Fruit fly (Drosophila melanogaster) whole organism, embryonic: ENCODE measurements around the gene peg.

Source experiments
- Ada2b ChIP-seq: fragments of 200-800 bp; sonication (Bioruptor generic); IDR thresholded peaks from 2 replicates; pipeline ENCODE4 v1.3.6; 2022; ENCODE audit warnings: missing biosample characterization, missing genetic modification characterization
- Asciz ChIP-seq: fragments of 200-800 bp; sonication (Bioruptor generic); optimal IDR thresholded peaks from 2 replicates; lab custom pipeline; 2017; ENCODE audit warnings: missing biosample characterization, mild to moderate bottlenecking, missing genetic modification characterization, missing genetic modification reagents
- CG12659 ChIP-seq: fragments of 200-800 bp; sonication (Bioruptor generic); optimal IDR thresholded peaks from 3 replicates; lab custom pipeline; 2017; ENCODE audit warnings: mild to moderate bottlenecking, missing biosample characterization, missing genetic modification reagents, missing genetic modification characterization
- CG15514 ChIP-seq: fragments of 200-800 bp; sonication (Bioruptor generic); optimal IDR thresholded peaks from 3 replicates; lab custom pipeline; 2017; ENCODE audit warnings: missing biosample characterization, missing genetic modification characterization, mild to moderate bottlenecking, moderate library complexity, missing genetic modification reagents
- CG1647 ChIP-seq: fragments of 200-800 bp; sonication (Bioruptor generic); optimal IDR thresholded peaks from 3 replicates; lab custom pipeline; 2016; ENCODE audit warnings: missing biosample characterization, missing genetic modification characterization
- CG17385 ChIP-seq: fragments of 200-800 bp; sonication (Bioruptor generic); optimal IDR thresholded peaks from 3 replicates; lab custom pipeline; 2018; ENCODE audit warnings: missing biosample characterization, mild to moderate bottlenecking, missing genetic modification characterization
- CG17568 ChIP-seq: fragments of 200-800 bp; sonication (Bioruptor generic); optimal IDR thresholded peaks from 2 replicates; lab custom pipeline; 2018; ENCODE audit warnings: missing biosample characterization, mild to moderate bottlenecking, missing genetic modification characterization, moderate library complexity
- CG17829 ChIP-seq: fragments of 200-800 bp; optimal IDR thresholded peaks from 2 replicates; lab custom pipeline; 2019; ENCODE audit warnings: missing biosample characterization, mild to moderate bottlenecking, missing genetic modification characterization, moderate library complexity
- CG2889 ChIP-seq: fragments of 200-800 bp; sonication (Bioruptor generic); IDR thresholded peaks from 3 replicates; pipeline ENCODE4 v1.3.6; 2022; ENCODE audit warnings: missing biosample characterization, missing genetic modification characterization
- CG3163 ChIP-seq: fragments of 200-800 bp; sonication (Bioruptor generic); optimal IDR thresholded peaks from 3 replicates; lab custom pipeline; 2016; ENCODE audit warnings: missing biosample characterization, missing genetic modification characterization
- CG33213 ChIP-seq: fragments of 200-800 bp; sonication (Bioruptor generic); optimal IDR thresholded peaks from 3 replicates; lab custom pipeline; 2016; ENCODE audit warnings: missing biosample characterization, missing genetic modification characterization
- CG34422 ChIP-seq: fragments of 200-800 bp; sonication (Bioruptor generic); IDR thresholded peaks from 3 replicates; pipeline ENCODE4 v1.3.6; 2022; ENCODE audit warnings: missing biosample characterization, missing genetic modification characterization
- CG3726 ChIP-seq: fragments of 200-800 bp; sonication (Bioruptor generic); IDR thresholded peaks from 3 replicates; pipeline ENCODE4, ENCODE4 v1.3.6; 2022; ENCODE audit warnings: missing biosample characterization, missing genetic modification characterization
- CG4360 ChIP-seq: fragments of 200-800 bp; sonication (Bioruptor generic); IDR thresholded peaks from 2 replicates; pipeline ENCODE4 v1.3.6; 2022; ENCODE audit warnings: missing biosample characterization, missing genetic modification characterization
- CG5953 ChIP-seq: fragments of 200-800 bp; sonication (Bioruptor generic); IDR thresholded peaks from 2 replicates; pipeline ENCODE4 v1.3.6; 2022; ENCODE audit warnings: missing biosample characterization, missing genetic modification characterization
- CG6272 ChIP-seq: fragments of 200-800 bp; sonication (Bioruptor generic); IDR thresholded peaks from 2 replicates; pipeline ENCODE4 v1.3.6; 2022; ENCODE audit warnings: missing biosample characterization, missing genetic modification characterization
- CG6689 ChIP-seq: fragments of 200-800 bp; sonication (Bioruptor generic); IDR thresholded peaks from 2 replicates; pipeline ENCODE4 v1.3.6; 2022; ENCODE audit warnings: missing biosample characterization, missing genetic modification characterization
- CG9609 ChIP-seq: fragments of 200-800 bp; sonication (Bioruptor generic); optimal IDR thresholded peaks from 3 replicates; lab custom pipeline; 2016; ENCODE audit warnings: missing biosample characterization, missing genetic modification characterization
- CG9727 ChIP-seq: fragments of 200-800 bp; sonication (Bioruptor generic); optimal IDR thresholded peaks from 3 replicates; lab custom pipeline; 2017; ENCODE audit warnings: missing biosample characterization, mild to moderate bottlenecking, missing genetic modification characterization
- CkIIα-i1 ChIP-seq: fragments of 200-800 bp; sonication (Bioruptor generic); IDR thresholded peaks from 2 replicates; pipeline ENCODE4 v1.3.6; 2022; ENCODE audit warnings: missing biosample characterization, missing genetic modification characterization
- Dad ChIP-seq: fragments of 200-800 bp; sonication (Bioruptor generic); optimal IDR thresholded peaks from 3 replicates; lab custom pipeline; 2016; ENCODE audit warnings: missing biosample characterization, missing genetic modification characterization
- Doc3 ChIP-seq: fragments of 200-800 bp; sonication (Bioruptor generic); IDR thresholded peaks from 3 replicates; pipeline ENCODE4 v1.3.6; 2022; ENCODE audit warnings: missing biosample characterization, missing genetic modification characterization; ENCODE audit not compliant: partially characterized antibody
- Ets65A ChIP-seq: fragments of 200-800 bp; sonication (Bioruptor generic); peaks from one replicate; lab custom pipeline; 2016; ENCODE audit warnings: missing biosample characterization, missing genetic modification characterization
- Fer1 ChIP-seq: fragments of 200-800 bp; sonication (Bioruptor generic); optimal IDR thresholded peaks from 2 replicates; lab custom pipeline; 2017; ENCODE audit warnings: missing biosample characterization, mild to moderate bottlenecking, missing genetic modification characterization
- MTF-1 ChIP-seq: fragments of 200-800 bp; sonication (Bioruptor generic); optimal IDR thresholded peaks from 2 replicates; lab custom pipeline; 2018; ENCODE audit warnings: missing biosample characterization, mild to moderate bottlenecking, missing genetic modification characterization, borderline replicate concordance
- Med ChIP-seq: fragments of 200-800 bp; sonication (Bioruptor generic); peaks from one replicate; lab custom pipeline; 2016; ENCODE audit warnings: missing biosample characterization, missing genetic modification characterization, mild to moderate bottlenecking, inconsistent platforms, moderate library complexity
- Meics ChIP-seq: fragments of 200-800 bp; sonication (Bioruptor generic); optimal IDR thresholded peaks from 2 replicates; lab custom pipeline; 2017; ENCODE audit warnings: missing biosample characterization, mild to moderate bottlenecking, missing genetic modification characterization
- Oli ChIP-seq: fragments of 200-800 bp; sonication (Bioruptor generic); optimal IDR thresholded peaks from 2 replicates; lab custom pipeline; 2018; ENCODE audit warnings: missing biosample characterization, mild to moderate bottlenecking, missing genetic modification characterization, moderate library complexity
- Poxn ChIP-seq: fragments of 200-800 bp; sonication (Bioruptor generic); IDR thresholded peaks from 2 replicates; pipeline ENCODE4 v1.3.6; 2022; ENCODE audit warnings: missing biosample characterization, missing genetic modification characterization
- Ssrp ChIP-seq: fragments of 200-800 bp; sonication (Bioruptor generic); optimal IDR thresholded peaks from 2 replicates; lab custom pipeline; 2018; ENCODE audit warnings: missing biosample characterization, mild to moderate bottlenecking, missing genetic modification characterization, moderate library complexity
- Taf1 ChIP-seq: fragments of 200-800 bp; sonication (Bioruptor generic); IDR thresholded peaks from 2 replicates; pipeline ENCODE4 v1.3.6; 2022; ENCODE audit warnings: missing biosample characterization, missing genetic modification characterization
- YL-1 ChIP-seq: fragments of 200-800 bp; sonication (Bioruptor generic); optimal IDR thresholded peaks from 3 replicates; lab custom pipeline; 2017; ENCODE audit warnings: missing biosample characterization, mild to moderate bottlenecking, missing genetic modification characterization
- ash1 ChIP-seq: fragments of 200-800 bp; sonication (Bioruptor generic); optimal IDR thresholded peaks from 2 replicates; lab custom pipeline; 2018; ENCODE audit warnings: missing biosample characterization, mild to moderate bottlenecking, missing genetic modification characterization
- bbx ChIP-seq: fragments of 200-800 bp; sonication (Bioruptor generic); IDR thresholded peaks from 2 replicates; pipeline ENCODE4 v1.3.6; 2022; ENCODE audit warnings: missing biosample characterization, missing genetic modification characterization; ENCODE audit not compliant: partially characterized antibody
- chif ChIP-seq, 2 experiments: fragments of 200-800 bp; sonication (Bioruptor generic); optimal IDR thresholded peaks; 3 replicates each; lab custom pipeline; 2016; ENCODE audit warnings: missing biosample characterization in 2 of 2, missing genetic modification characterization in 2 of 2
- emc ChIP-seq: fragments of 200-800 bp; sonication (Bioruptor generic); optimal IDR thresholded peaks from 2 replicates; lab custom pipeline; 2016; ENCODE audit warnings: missing biosample characterization, missing genetic modification characterization
- gt ChIP-seq: fragments of 200-800 bp; sonication (Bioruptor generic); IDR thresholded peaks from 2 replicates; pipeline ENCODE4 v1.3.6; 2022; ENCODE audit warnings: missing biosample characterization, missing genetic modification characterization
- jigr1 ChIP-seq: fragments of 200-800 bp; sonication (Bioruptor generic); IDR thresholded peaks from 3 replicates; pipeline ENCODE4 v1.3.6; 2022; ENCODE audit warnings: missing biosample characterization, missing genetic modification characterization
- jing ChIP-seq: fragments of 200-800 bp; sonication (Bioruptor generic); optimal IDR thresholded peaks from 2 replicates; lab custom pipeline; 2018; ENCODE audit warnings: missing biosample characterization, mild to moderate bottlenecking, missing genetic modification characterization
- klu ChIP-seq: fragments of 200-800 bp; sonication (Bioruptor generic); IDR thresholded peaks from 2 replicates; pipeline ENCODE4 v1.3.6; 2022; ENCODE audit warnings: missing biosample characterization, missing genetic modification characterization
- lab ChIP-seq: fragments of 200-800 bp; sonication (Bioruptor generic); optimal IDR thresholded peaks from 3 replicates; lab custom pipeline; 2017; ENCODE audit warnings: missing biosample characterization, missing genetic modification characterization, mild to moderate bottlenecking, moderate library complexity, missing genetic modification reagents
- lola ChIP-seq, 3 experiments: fragments of >200 bp in 2 of 3; fragments of 200-800 bp in 1 of 3; sonication (Bioruptor generic) in 1 of 3; optimal IDR thresholded peaks; 2 replicates each; lab custom pipeline; 2017 to 2019; ENCODE audit warnings: missing biosample characterization in 3 of 3, missing genetic modification characterization in 3 of 3, mild to moderate bottlenecking in 1 of 3, moderate library complexity in 1 of 3
- pan ChIP-seq, 4 experiments: fragments of >200 bp in 3 of 4; fragments of 200-800 bp in 1 of 4; sonication (Bioruptor generic) in 1 of 4; optimal IDR thresholded peaks in 3 of 4; IDR thresholded peaks in 1 of 4; 2 replicates each; pipeline versions ENCODE4 v1.3.6 to Lab custom; 2017 to 2022; ENCODE audit warnings: missing biosample characterization in 2 of 4, missing genetic modification characterization in 2 of 4, mixed read lengths in 1 of 4
- pros ChIP-seq: fragments of 200-800 bp; sonication (Bioruptor generic); optimal IDR thresholded peaks from 3 replicates; lab custom pipeline; 2019; ENCODE audit warnings: missing biosample characterization, mild to moderate bottlenecking, missing genetic modification characterization, moderate library complexity
- sc ChIP-seq, 3 experiments: fragments of >200 bp in 2 of 3; fragments of 200-800 bp in 1 of 3; sonication (Bioruptor generic) in 1 of 3; optimal IDR thresholded peaks; 2 replicates in 2 of 3; 3 replicates in 1 of 3; lab custom pipeline; 2017; ENCODE audit warnings: mild to moderate bottlenecking in 1 of 3, missing biosample characterization in 1 of 3, missing genetic modification characterization in 1 of 3, missing genetic modification reagents in 1 of 3
- scrt ChIP-seq: fragments of 200-800 bp; sonication (Bioruptor generic); optimal IDR thresholded peaks from 2 replicates; lab custom pipeline; 2018; ENCODE audit warnings: missing biosample characterization, mild to moderate bottlenecking, missing genetic modification characterization, moderate library complexity
- slou ChIP-seq: fragments of 200-800 bp; sonication (Bioruptor generic); optimal IDR thresholded peaks from 3 replicates; lab custom pipeline; 2016; ENCODE audit warnings: missing biosample characterization, missing genetic modification characterization
- sob ChIP-seq: fragments of 200-800 bp; sonication (Bioruptor generic); IDR thresholded peaks from 2 replicates; pipeline ENCODE4 v1.3.6; 2022; ENCODE audit warnings: missing biosample characterization, missing genetic modification characterization
- wek ChIP-seq: fragments of 200-800 bp; sonication (Bioruptor generic); optimal IDR thresholded peaks from 3 replicates; lab custom pipeline; 2018; ENCODE audit warnings: missing biosample characterization, mild to moderate bottlenecking, missing genetic modification characterization, moderate library complexity

Gene peg

DNA sequence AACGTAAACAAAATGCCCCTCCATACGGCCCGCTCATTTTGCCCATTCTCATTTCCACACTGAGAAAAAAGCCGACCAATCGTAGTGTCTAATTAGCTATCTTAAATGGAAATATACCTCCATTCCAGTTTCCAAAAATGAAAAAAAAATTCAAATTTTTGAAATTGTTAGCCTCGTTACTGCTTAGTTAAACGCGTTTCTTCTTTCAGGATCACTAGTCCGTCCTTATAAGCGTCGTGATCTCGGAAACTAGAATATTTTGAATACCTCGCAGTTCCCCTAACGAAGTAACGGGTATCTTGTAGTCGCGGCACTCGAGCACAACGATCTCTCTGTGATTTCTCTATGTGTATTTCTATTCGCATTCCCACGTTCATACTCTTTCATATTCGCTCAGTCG lies 34.3 kb downstream of the peg start (continued):
- TF ChIP-seq ash1 (GFP tag; lab: Kevin White, UChicago) (no peak), Meics (GFP tag; lab: Kevin White, UChicago) (peak; percentile 45), jing (GFP tag; lab: Kevin White, UChicago) (no peak), wek (GFP tag; lab: Kevin White, UChicago) (no peak), CG15514 (peak; percentile 28), Taf1 (peak; percentile 24; the same call in 1 of the 2 replicates), Doc3 (GFP tag; lab: Robert Waterston, UW) (no peak), Asciz (GFP tag; lab: Kevin White, UChicago) (peak; percentile 53), sob (GFP tag; lab: Robert Waterston, UW) (peak; percentile 52; the same call in 1 of the 2 replicates), YL-1 (GFP tag; lab: Kevin White, UChicago) (no peak), pros (GFP tag; lab: Kevin White, UChicago) (no peak), MTF-1 (GFP tag; lab: Kevin White, UChicago) (no peak), lab (GFP tag; lab: Kevin White, UChicago) (peak; percentile 74), Oli (tag; lab: Kevin White, UChicago) (peak; percentile 68), klu (peak; percentile 31; the same call in 1 of the 2 replicates), CG9609 (peak; percentile 37), CG17385 (GFP tag; lab: Kevin White, UChicago) (peak; percentile 37), Med (GFP tag; lab: Kevin White, UChicago) (peak; percentile 94), Ada2b (GFP tag; lab: Robert Waterston, UW) (peak; percentile 47), CG34422 (0 out of 3 replicates have a peak, but pooled peaks have one; percentile 36), CG5953 (no peak), CG17568 (GFP tag; lab: Kevin White, UChicago) (no peak), CG6689 (GFP tag; lab: Robert Waterston, UW) (peak; percentile 56), Ssrp (peak; percentile 40), jigr1 (GFP tag; lab: Robert Waterston, UW) (no peak), lola (GFP tag; optimal IDR thresholded peaks at IDR 0.05; lab: Kevin White, UChicago) (no peak), CG4360 (GFP tag; lab: Robert Waterston, UW) (0 out of 2 replicates have a peak, but pooled peaks have one; percentile 13), CG1647 (peak; percentile 20), CG3163 (peak; percentile 12), bbx (no peak), emc (GFP tag; lab: Kevin White, UChicago) (no peak), slou (GFP tag; lab: Kevin White, UChicago) (no peak), pan (optimal IDR thresholded peaks at IDR 0.05; lab: Kevin White, UChicago) (no peak), pan (GFP tag; optimal IDR thresholded peaks at IDR 0.05 in 1 of 2, IDR thresholded peaks at IDR 0.05 in 1 of 2) (peak in 1 of 2 experiments; percentile 42), CG3726 (GFP tag; lab: Robert Waterston, UW) (0 out of 3 replicates have a peak, but pooled peaks have one; percentile 18), CG33213 (no peak), CG9727 (GFP tag; lab: Kevin White, UChicago) (peak; percentile 45), Ets65A (GFP tag; lab: Kevin White, UChicago) (peak; percentile 93), CkIIα-i1 (no peak), CG12659 (peak; percentile 64), Dad (GFP tag; lab: Kevin White, UChicago) (peak; percentile 28), sc (optimal IDR thresholded peaks at IDR 0.05; lab: Kevin White, UChicago) (no peak), sc (GFP tag; optimal IDR thresholded peaks at IDR 0.05; lab: Kevin White, UChicago) (peak; percentile 11), Fer1 (GFP tag; lab: Kevin White, UChicago) (peak; percentile 55), CG17829 (tag; lab: Kevin White, UChicago) (peak; percentile 51), gt (no peak), Poxn (GFP tag; lab: Robert Waterston, UW) (no peak), CG2889 (no peak), scrt (GFP tag; lab: Kevin White, UChicago) (peak; percentile 30), CG6272 (no peak), chif (GFP tag; optimal IDR thresholded peaks at IDR 0.05; lab: Kevin White, UChicago) (peak in 1 of 2 experiments; percentile 40)
